Worm (Caenorhabditis elegans) whole organism, L4/young adult: ENCODE data around the gene nas-31.

Experiments
- W03F9.2 ChIP-seq: fragments of 150-350 bp; optimal IDR thresholded peaks from 2 replicates; lab custom pipeline; 2014; ENCODE audit warnings: missing biosample characterization, missing genetic modification characterization
- dao-5 ChIP-seq: sonication (generic microtip); optimal IDR thresholded peaks from 2 replicates; lab custom pipeline; 2016; ENCODE audit warnings: missing genotype, missing genetic modification characterization, moderate library complexity, missing compliant biosample characterization
- him-1 ChIP-seq: sonication (generic microtip); optimal IDR thresholded peaks from 2 replicates; lab custom pipeline; 2016; ENCODE audit warnings: missing genotype, missing genetic modification reagents, missing genetic modification characterization, missing compliant biosample characterization

DNA sequence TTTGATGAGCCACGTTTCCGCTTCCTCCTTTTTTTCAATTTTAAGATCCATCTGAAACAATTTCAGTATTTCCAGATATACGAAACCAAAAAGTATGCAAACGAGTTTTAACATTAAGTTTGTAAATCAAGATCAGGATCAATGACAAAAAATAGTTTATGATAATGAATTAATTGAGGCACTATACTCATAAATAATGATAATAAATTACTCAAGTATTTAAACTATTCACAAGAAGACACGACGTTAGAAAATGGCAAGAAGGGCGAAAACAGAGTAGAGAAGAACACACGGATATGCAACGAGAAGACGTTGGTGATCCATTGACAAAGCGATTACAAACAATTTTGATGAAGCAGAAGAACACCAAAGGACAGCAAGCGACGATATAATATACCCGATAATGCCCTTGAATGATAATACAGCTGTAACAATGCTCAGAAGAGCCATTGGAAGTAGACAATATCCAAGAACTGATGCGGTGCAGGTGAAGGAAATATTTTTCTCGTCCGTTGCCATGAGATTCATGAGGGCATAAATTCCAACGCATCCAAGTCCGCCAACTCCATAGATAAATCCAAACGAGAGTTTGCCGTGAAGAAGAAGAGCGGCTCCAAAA, 28.0 kb downstream of the nas-31 start, which contains the start of gene F32D8.4:
- TF ChIP-seq W03F9.2 (tag; lab: Kevin White, UChicago) (no peak), him-1 (tag; lab: Kevin White, UChicago) (no peak), dao-5 (no peak)
